Fruit fly (Drosophila melanogaster) whole organism, adult: ENCODE data around the gene CG4194.

Experiments
- CG11617 ChIP-seq: fragments of 200-800 bp; sonication (Bioruptor generic); optimal IDR thresholded peaks from 2 replicates; lab custom pipeline; 2017; ENCODE audit warnings: mild to moderate bottlenecking, missing biosample characterization, missing genetic modification reagents, missing genetic modification characterization
- CG12768 ChIP-seq: fragments of 200-800 bp; sonication (Bioruptor generic); optimal IDR thresholded peaks from 2 replicates; lab custom pipeline; 2017; ENCODE audit warnings: missing biosample characterization, missing genetic modification characterization, mild to moderate bottlenecking, moderate library complexity, missing genetic modification reagents
- CG1620 ChIP-seq: fragments of 200-800 bp; sonication (Bioruptor generic); optimal IDR thresholded peaks from 2 replicates; lab custom pipeline; 2016; ENCODE audit warnings: missing biosample characterization, missing genetic modification characterization
- CG7045 ChIP-seq: fragments of 200-800 bp; sonication (Bioruptor generic); optimal IDR thresholded peaks from 2 replicates; lab custom pipeline; 2017; ENCODE audit warnings: missing biosample characterization, mild to moderate bottlenecking, missing genetic modification characterization
- CG7101 ChIP-seq: fragments of 200-800 bp; sonication (Bioruptor generic); optimal IDR thresholded peaks from 2 replicates; lab custom pipeline; 2018; ENCODE audit warnings: missing biosample characterization, mild to moderate bottlenecking, missing genetic modification characterization, moderate library complexity
- Hr96 ChIP-seq: fragments of 200-800 bp; sonication (Bioruptor generic); optimal IDR thresholded peaks from 2 replicates; lab custom pipeline; 2016; ENCODE audit warnings: missing biosample characterization, missing genetic modification characterization
- bab1 ChIP-seq: fragments of 200-800 bp; sonication (Bioruptor generic); optimal IDR thresholded peaks from 3 replicates; lab custom pipeline; 2019; ENCODE audit warnings: missing biosample characterization, mild to moderate bottlenecking, missing genetic modification characterization, moderate library complexity
- cnc ChIP-seq, 2 experiments: fragments of >200 bp; optimal IDR thresholded peaks; 2 replicates each; lab custom pipeline; 2017

- no peak for TF ChIP-seq cnc (optimal IDR thresholded peaks at IDR 0.05; lab: Kevin White, UChicago)
- no peak for TF ChIP-seq bab1 (GFP tag; lab: Kevin White, UChicago)
- no peak for TF ChIP-seq CG11617 (GFP tag; lab: Kevin White, UChicago)
- TF ChIP-seq CG1620 (GFP tag; lab: Kevin White, UChicago) = no peak
- TF ChIP-seq CG7045 (GFP tag; lab: Kevin White, UChicago) = no peak
- no peak for TF ChIP-seq Hr96
- TF ChIP-seq CG7101 (tag; lab: Kevin White, UChicago) = no peak
- TF ChIP-seq CG12768 (GFP tag; lab: Kevin White, UChicago) = no peak
Measured at dm6 chrX:2037605-2038004, 30.8 kb upstream of the CG4194 start.
